Worm (Caenorhabditis elegans) whole organism, mixed stage, embryonic: Measurements from ENCODE around the gene ZC487.1.

Experiments
- elt-3 ChIP-seq: fragments of 150-350 bp; optimal IDR thresholded peaks from 2 replicates; lab custom pipeline; 2014; ENCODE audit warnings: missing biosample characterization, missing genetic modification characterization
- flh-1 ChIP-seq: fragments of 200-800 bp; sonication (Bioruptor generic); optimal IDR thresholded peaks from 2 replicates; lab custom pipeline; 2018; ENCODE audit warnings: mild to moderate bottlenecking, missing genetic modification characterization, moderate library complexity, missing compliant biosample characterization
- lin-13 ChIP-seq: fragments of 150-350 bp; optimal IDR thresholded peaks from 2 replicates; lab custom pipeline; 2014; ENCODE audit warnings: missing biosample characterization, missing genetic modification characterization
- sptf-1 ChIP-seq: sonication (generic microtip); optimal IDR thresholded peaks from 2 replicates; lab custom pipeline; 2017; ENCODE audit warnings: mild to moderate bottlenecking, missing genetic modification characterization, moderate library complexity, missing compliant biosample characterization
- unc-39 ChIP-seq: fragments of 150-350 bp; optimal IDR thresholded peaks from 2 replicates; lab custom pipeline; 2014; ENCODE audit warnings: missing biosample characterization, missing genetic modification characterization
- unc-62 ChIP-seq: fragments of 150-350 bp; optimal IDR thresholded peaks from 2 replicates; lab custom pipeline; 2014; ENCODE audit warnings: missing biosample characterization, missing genetic modification reagents, missing genetic modification characterization
- ztf-11 ChIP-seq: fragments of 150-350 bp; optimal IDR thresholded peaks from 2 replicates; lab custom pipeline; 2014; ENCODE audit warnings: missing biosample characterization, missing genetic modification characterization

ce11 chrV:6705367-6705766 lies 22.0 kb upstream of the ZC487.1 start:
- TF ChIP-seq ztf-11 (tag; lab: Kevin White, UChicago) (no peak), sptf-1 (tag; lab: Kevin White, UChicago) (no peak), elt-3 (tag; lab: Kevin White, UChicago) (no peak), unc-39 (tag; lab: Kevin White, UChicago) (no peak), unc-62 (no peak), flh-1 (GFP tag; lab: Kevin White, UChicago) (no peak), lin-13 (tag; lab: Kevin White, UChicago) (no peak)
